Worm (Caenorhabditis elegans) whole organism, young adult: ENCODE measurements around the gene noca-2.
A peak's percentile ranks its signal among the peaks of the same experiment; 100 is the strongest.

Experiments
- dpl-1 ChIP-seq: fragments of 150-350 bp; optimal IDR thresholded peaks from 2 replicates; lab custom pipeline; 2014; ENCODE audit warnings: missing biosample characterization, missing genetic modification reagents, missing genetic modification characterization
- lir-1 ChIP-seq: fragments of 200-800 bp; sonication (Bioruptor generic); conservative IDR thresholded peaks from 2 replicates; pipeline ENCODE4 v1.3.6; 2022; ENCODE audit warnings: missing genetic modification reagents, missing genetic modification characterization, missing compliant biosample characterization
- nfya-1 ChIP-seq: sonication (generic microtip); optimal IDR thresholded peaks from 2 replicates; lab custom pipeline; 2017; ENCODE audit warnings: antibody characterized with exemption, missing compliant biosample characterization, missing genetic modification characterization, borderline replicate concordance; ENCODE audit not compliant: insufficient read depth
- sea-2 ChIP-seq: fragments of 200-800 bp; sonication (Bioruptor generic); IDR thresholded peaks from 2 replicates; pipeline ENCODE4 v1.3.6; 2022; ENCODE audit warnings: missing genetic modification characterization, missing compliant biosample characterization
- snpc-4 ChIP-seq, 5 experiments: fragments of 150-350 bp in 1 of 5; sonication (generic microtip) in 4 of 5; optimal IDR thresholded peaks; 2 replicates each; lab custom pipeline; 2014 to 2018; ENCODE audit warnings: missing genetic modification characterization in 5 of 5, missing biosample characterization in 3 of 5, antibody characterized with exemption in 2 of 5, mild to moderate bottlenecking in 2 of 5, missing compliant biosample characterization in 2 of 5, missing genotype in 2 of 5, moderate library complexity in 2 of 5, missing genetic modification reagents in 1 of 5

DNA sequence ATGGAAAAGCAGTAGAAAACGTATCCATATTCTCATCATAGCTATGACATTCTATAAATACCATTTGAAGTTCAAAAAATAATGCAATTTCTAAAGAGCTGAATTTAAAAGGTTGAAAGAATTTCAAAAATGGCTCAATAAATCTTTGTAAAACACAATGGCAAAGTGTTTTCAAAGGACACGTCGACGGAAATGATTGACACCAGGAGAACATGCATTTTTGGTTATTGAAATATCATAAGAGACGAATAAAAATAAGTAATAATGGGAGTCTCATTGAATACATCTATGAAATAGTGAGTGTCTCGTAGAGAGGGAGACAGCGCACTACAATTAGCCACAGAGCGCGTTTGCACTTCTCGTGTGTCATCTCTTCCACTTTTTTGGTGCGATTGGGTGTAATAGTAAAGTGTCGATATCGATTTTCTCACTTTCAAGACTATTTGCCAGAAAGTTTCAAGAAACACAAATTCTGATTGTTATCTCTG lies 10.4 kb upstream of the noca-2 start, which contains the start of gene T04F8.2:
- TF ChIP-seq nfya-1 = no peak
- TF ChIP-seq sea-2 (GFP tag; lab: Robert Waterston, UW) = no peak
- TF ChIP-seq dpl-1 (GFP tag; lab: Kevin White, UChicago) = no peak
- no peak for TF ChIP-seq snpc-4 (GFP tag; optimal IDR thresholded peaks at IDR 0.05; lab: Kevin White, UChicago)
- TF ChIP-seq snpc-4 (tag; optimal IDR thresholded peaks at IDR 0.05; lab: Kevin White, UChicago) = peak in 1 of 4 experiments; percentile 32
- TF ChIP-seq lir-1 (GFP tag; lab: Robert Waterston, UW) = no peak
